Worm (Caenorhabditis elegans) whole organism, L2 larva: ENCODE measurements around the gene Y38F1A.2.

Experiments used
- ama-1 ChIP-seq: fragments of 150-350 bp; optimal IDR thresholded peaks from 2 replicates; lab custom pipeline; 2018; ENCODE audit warnings: inconsistent platforms
- mdl-1 ChIP-seq, 2 experiments: fragments of 150-350 bp in 1 of 2; sonication (generic microtip) in 1 of 2; optimal IDR thresholded peaks; 2 replicates each; lab custom pipeline; 2017; ENCODE audit warnings: missing biosample characterization in 2 of 2, missing genetic modification characterization in 2 of 2
- snpc-4 ChIP-seq: fragments of 150-350 bp; optimal IDR thresholded peaks from 2 replicates; lab custom pipeline; 2014; ENCODE audit warnings: missing biosample characterization, missing genetic modification characterization

- TF ChIP-seq snpc-4 (tag; lab: Kevin White, UChicago) (no peak), ama-1 (no peak), mdl-1 (tag; optimal IDR thresholded peaks at IDR 0.05; lab: Kevin White, UChicago) (no peak)
Measured at ce11 chrII:12935259-12935658, 19.5 kb upstream of the Y38F1A.2 start, which contains the start of gene lips-9.
